Fruit fly (Drosophila melanogaster) ovary, adult (tissue): ENCODE results near the gene pths.

ENCODE experiments used
- CG17801 ChIP-seq: fragments of 200-800 bp; optimal IDR thresholded peaks from 2 replicates; lab custom pipeline; 2019; ENCODE audit warnings: missing biosample characterization, mild to moderate bottlenecking, missing genetic modification characterization, moderate library complexity; ENCODE audit not compliant: partially characterized antibody

pths gene

dm6 chr2L:21142972-21143385 is at the start of gene pths:
Gene pths, plus strand, starts transcription at chr2L:21143229.
- no peak for TF ChIP-seq CG17801

dm6 chr2L:21096448-21096994 is 46.5 kb upstream of the pths start, which contains the start of gene CG34136:
Gene CG34136, plus strand, starts transcription at chr2L:21096922.
- peak; percentile 74 for TF ChIP-seq CG17801

- TF ChIP-seq CG17801 = no peak
Observed at dm6 chr2L:21097850-21098249, 45.2 kb upstream of the pths start.

- no peak for TF ChIP-seq CG17801
Observed at dm6 chr2L:21102399-21103108, 40.5 kb upstream of the pths start, which contains the start of gene CG9257. Gene CG9257, plus strand, starts transcription at chr2L:21102743.

- TF ChIP-seq CG17801 = no peak
Observed at dm6 chr2L:21104326-21104725, 38.7 kb upstream of the pths start, which contains the start of the genes CG46307 and Nhe2. Gene CG46307, plus strand, starts transcription at chr2L:21104568. Gene Nhe2, plus strand, starts transcription at chr2L:21104568.

dm6 chr2L:21105127-21105526 is 37.9 kb upstream of the pths start:
- TF ChIP-seq CG17801 = no peak

dm6 chr2L:21107651-21108489 is 35.2 kb upstream of the pths start:
- no peak for TF ChIP-seq CG17801

dm6 chr2L:21108759-21109282 is 34.2 kb upstream of the pths start:
- peak; percentile 6 for TF ChIP-seq CG17801

- no peak for TF ChIP-seq CG17801
Observed at dm6 chr2L:21109680-21110079, 33.3 kb upstream of the pths start.

dm6 chr2L:21111849-21112248 is 31.2 kb upstream of the pths start:
- TF ChIP-seq CG17801 = no peak

dm6 chr2L:21113546-21113945 is 29.5 kb upstream of the pths start:
- TF ChIP-seq CG17801 = no peak

- no peak for TF ChIP-seq CG17801
Observed at dm6 chr2L:21115687-21116086, 27.3 kb upstream of the pths start.

- no peak for TF ChIP-seq CG17801
Observed at dm6 chr2L:21135764-21136163, 7.3 kb upstream of the pths start.

dm6 chr2L:21141714-21142500 is 1.1 kb upstream of the pths start, which contains the start of gene Dap160:
Gene Dap160, minus strand, starts transcription at chr2L:21142347.
- TF ChIP-seq CG17801 = no peak

dm6 chr2L:21142501-21142849 is 554 bp upstream of the pths start:
- TF ChIP-seq CG17801 = no peak

dm6 chr2L:21148242-21148641 is 5.2 kb downstream of the pths start, which contains the start of gene del:
Gene del, minus strand, starts transcription at chr2L:21148546.
- TF ChIP-seq CG17801 = no peak
